ENCODE assay signal across 2 worm cellular contexts in genomic region chrIV:14891996-14892395, ce11.
A peak's percentile ranks its signal among the peaks of the same experiment; 100 is the strongest.
TF ChIP-seq lines count a peak whose summit lies in the region.

No protein-coding gene starts in this region.

TF ChIP-seq in whole organism, L4 larva, 104 proteins besides CTCF, POLR2A, EP300 and RAD21:
- TF ChIP-seq snpc-1.2 (GFP tag; IDR thresholded peaks at IDR 0.05; lab: Robert Waterston, UW) (peak; percentile 66), spr-1 (tag; optimal IDR thresholded peaks at IDR 0.05; lab: Kevin White, UChicago) (no peak)

TF ChIP-seq in whole organism, young adult, 124 proteins besides CTCF, POLR2A, EP300 and RAD21:
- TF ChIP-seq snpc-4 (GFP tag; optimal IDR thresholded peaks at IDR 0.05; lab: Kevin White, UChicago) (no peak), snpc-4 (tag; optimal IDR thresholded peaks at IDR 0.05; lab: Kevin White, UChicago) (peak in 3 of 4 experiments; percentile 11 to 52 (median 46)), attf-6 (GFP tag; IDR thresholded peaks at IDR 0.05; lab: Robert Waterston, UW) (0 out of 2 replicates have a peak, but pooled peaks have one; percentile 58), hmg-1.2 (GFP tag; IDR thresholded peaks at IDR 0.05; lab: Robert Waterston, UW) (no peak)

Comparison
In these comparisons a context has a peak if more than half of its experiments do, and no peak if none do; other contexts are left out.
1. Of the 7 proteins assayed by ChIP-seq in both whole organism, young adult and whole organism, L4 larva: peak only in whole organism, young adult: snpc-4; only in whole organism, L4 larva: none; in both: none; in neither: 6.